Worm (Caenorhabditis elegans) whole organism, midembryonic: ENCODE measurements around the gene trpl-5.

ENCODE experiments used
- T22C8.4 ChIP-seq: fragments of 200-800 bp; sonication (Bioruptor generic); IDR thresholded peaks from 2 replicates; pipeline ENCODE4 v1.3.6; 2022; ENCODE audit warnings: missing genetic modification characterization, missing compliant biosample characterization
- cog-1 ChIP-seq: sonication (generic microtip); optimal IDR thresholded peaks from 2 replicates; lab custom pipeline; 2016; ENCODE audit warnings: missing genetic modification characterization, missing compliant biosample characterization
- flt-1 ChIP-seq: fragments of 200-800 bp; sonication (Bioruptor generic); IDR thresholded peaks from 2 replicates; pipeline ENCODE4 v1.3.6; 2022; ENCODE audit warnings: missing genetic modification characterization, missing compliant biosample characterization
- klf-2 ChIP-seq: fragments of 200-800 bp; sonication (Bioruptor generic); conservative IDR thresholded peaks from 2 replicates; pipeline ENCODE4 v1.3.6; 2022; ENCODE audit warnings: missing genetic modification reagents, missing genetic modification characterization, missing compliant biosample characterization
- ref-1 ChIP-seq: fragments of 200-800 bp; sonication (Bioruptor generic); conservative IDR thresholded peaks from 2 replicates; pipeline ENCODE4 v1.3.6; 2022; ENCODE audit warnings: missing genetic modification reagents, missing genetic modification characterization, missing compliant biosample characterization
- tab-1 ChIP-seq: fragments of 200-800 bp; sonication (Bioruptor generic); IDR thresholded peaks from 2 replicates; pipeline ENCODE4 v1.3.6; 2022; ENCODE audit warnings: missing genetic modification characterization, missing compliant biosample characterization
- ztf-23 ChIP-seq: fragments of 200-800 bp; sonication (Bioruptor generic); IDR thresholded peaks from 2 replicates; pipeline ENCODE4 v1.3.6; 2022; ENCODE audit warnings: missing genetic modification reagents, missing genetic modification characterization, missing compliant biosample characterization
- ztf-29 ChIP-seq: fragments of 200-800 bp; sonication (Bioruptor generic); IDR thresholded peaks from 2 replicates; pipeline ENCODE4 v1.3.6; 2022; ENCODE audit warnings: missing genetic modification reagents, missing genetic modification characterization, missing compliant biosample characterization

- TF ChIP-seq klf-2 (GFP tag; lab: Robert Waterston, UW) = no peak
- TF ChIP-seq flt-1 (GFP tag; lab: Robert Waterston, UW) = no peak
- TF ChIP-seq cog-1 (tag; lab: Kevin White, UChicago) = no peak
- TF ChIP-seq T22C8.4 (GFP tag; lab: Robert Waterston, UW) = no peak
- no peak for TF ChIP-seq ref-1 (GFP tag; lab: Robert Waterston, UW)
- no peak for TF ChIP-seq ztf-29
- no peak for TF ChIP-seq tab-1 (GFP tag; lab: Robert Waterston, UW)
- no peak for TF ChIP-seq ztf-23 (GFP tag; lab: Robert Waterston, UW)
Observed at ce11 chrII:2130770-2131169, 40.3 kb upstream of the trpl-5 start, which contains the start of gene sdz-28.
